Worm (Caenorhabditis elegans) whole organism, young adult: Measurements from ENCODE around the gene mocs-1.

Experiments used
- B0336.3 ChIP-seq: fragments of 200-800 bp; sonication (Bioruptor generic); IDR thresholded peaks from 2 replicates; pipeline ENCODE4 v1.3.6; 2022; ENCODE audit warnings: missing genetic modification characterization, missing compliant biosample characterization
- C06A6.2 ChIP-seq: fragments of 200-800 bp; sonication (Bioruptor generic); conservative IDR thresholded peaks from 2 replicates; pipeline ENCODE4 v1.3.6; 2022; ENCODE audit warnings: missing genetic modification characterization, missing compliant biosample characterization
- D2030.7 ChIP-seq: fragments of 200-800 bp; sonication (Bioruptor generic); IDR thresholded peaks from 2 replicates; pipeline ENCODE4 v1.3.6; 2022; ENCODE audit warnings: missing genetic modification reagents, missing genetic modification characterization, missing compliant biosample characterization
- F22D6.2 ChIP-seq: sonication (generic microtip); optimal IDR thresholded peaks from 2 replicates; lab custom pipeline; 2016; ENCODE audit warnings: mild to moderate bottlenecking, missing genetic modification characterization, missing compliant biosample characterization
- F57C9.4 ChIP-seq: sonication (generic microtip); optimal IDR thresholded peaks from 2 replicates; lab custom pipeline; 2017; ENCODE audit warnings: mild to moderate bottlenecking, missing genetic modification characterization, missing compliant biosample characterization
- K11D2.4 ChIP-seq: fragments of 200-800 bp; sonication (Bioruptor generic); IDR thresholded peaks from 2 replicates; pipeline ENCODE4 v1.3.6; 2022; ENCODE audit warnings: missing genetic modification reagents, missing genetic modification characterization, missing compliant biosample characterization
- K12H6.12 ChIP-seq: fragments of 200-800 bp; sonication (Bioruptor generic); optimal IDR thresholded peaks from 2 replicates; lab custom pipeline; 2018; ENCODE audit warnings: mild to moderate bottlenecking, missing genetic modification characterization, missing compliant biosample characterization
- T07F8.4 ChIP-seq: sonication (generic microtip); optimal IDR thresholded peaks from 2 replicates; lab custom pipeline; 2016; ENCODE audit warnings: mild to moderate bottlenecking, missing genetic modification characterization, moderate library complexity, missing compliant biosample characterization
- Y79H2A.3 ChIP-seq: fragments of 200-800 bp; sonication (Bioruptor generic); conservative IDR thresholded peaks from 2 replicates; pipeline ENCODE4 v1.3.6; 2022; ENCODE audit warnings: missing genetic modification reagents, missing genetic modification characterization, missing compliant biosample characterization
- attf-3 ChIP-seq: fragments of 200-800 bp; sonication (Bioruptor generic); conservative IDR thresholded peaks from 2 replicates; pipeline ENCODE4 v1.3.6; 2022; ENCODE audit warnings: missing genetic modification reagents, missing genetic modification characterization, missing compliant biosample characterization
- attf-5 ChIP-seq: fragments of 200-800 bp; sonication (Bioruptor generic); optimal IDR thresholded peaks from 2 replicates; lab custom pipeline; 2018; ENCODE audit warnings: mild to moderate bottlenecking, missing genetic modification characterization, missing compliant biosample characterization
- attf-6 ChIP-seq: fragments of 200-800 bp; sonication (Bioruptor generic); IDR thresholded peaks from 2 replicates; pipeline ENCODE4 v1.3.6; 2022; ENCODE audit warnings: missing genetic modification reagents, missing genetic modification characterization, missing compliant biosample characterization
- cebp-2 ChIP-seq: fragments of 200-800 bp; sonication (Bioruptor generic); IDR thresholded peaks from 2 replicates; pipeline ENCODE4 v1.3.6; 2022; ENCODE audit warnings: missing genetic modification characterization, missing compliant biosample characterization
- ceh-100 ChIP-seq: fragments of 200-800 bp; sonication (Bioruptor generic); IDR thresholded peaks from 2 replicates; pipeline ENCODE4 v1.3.6; 2022; ENCODE audit warnings: missing genetic modification reagents, missing genetic modification characterization, missing compliant biosample characterization
- ceh-40 ChIP-seq: fragments of 200-800 bp; sonication (Bioruptor generic); IDR thresholded peaks from 2 replicates; pipeline ENCODE4 v1.3.6; 2022; ENCODE audit warnings: missing genetic modification characterization, missing compliant biosample characterization
- efl-1 ChIP-seq: fragments of 150-350 bp; optimal IDR thresholded peaks from 2 replicates; lab custom pipeline; 2014; ENCODE audit warnings: missing biosample characterization, missing genetic modification reagents, missing genetic modification characterization
- egrh-3 ChIP-seq: fragments of 200-800 bp; sonication (Bioruptor generic); IDR thresholded peaks from 2 replicates; pipeline ENCODE4 v1.3.6; 2022; ENCODE audit warnings: missing genetic modification reagents, missing genetic modification characterization, missing compliant biosample characterization
- hmg-1.2 ChIP-seq: fragments of 200-800 bp; sonication (Bioruptor generic); IDR thresholded peaks from 2 replicates; pipeline ENCODE4 v1.3.6; 2022; ENCODE audit warnings: missing genetic modification reagents, missing genetic modification characterization, missing compliant biosample characterization
- lir-1 ChIP-seq: fragments of 200-800 bp; sonication (Bioruptor generic); conservative IDR thresholded peaks from 2 replicates; pipeline ENCODE4 v1.3.6; 2022; ENCODE audit warnings: missing genetic modification reagents, missing genetic modification characterization, missing compliant biosample characterization
- lsy-27 ChIP-seq: sonication (generic microtip); optimal IDR thresholded peaks from 2 replicates; lab custom pipeline; 2017; ENCODE audit warnings: missing genetic modification characterization, mild to moderate bottlenecking, missing compliant biosample characterization, antibody characterized with exemption, missing genotype, borderline replicate concordance; ENCODE audit not compliant: insufficient read depth
- madf-3 ChIP-seq: fragments of 200-800 bp; sonication (Bioruptor generic); IDR thresholded peaks from 2 replicates; pipeline ENCODE4 v1.3.6; 2022; ENCODE audit warnings: missing genetic modification reagents, missing genetic modification characterization, missing compliant biosample characterization
- mes-4 ChIP-seq: sonication (generic microtip); optimal IDR thresholded peaks from 2 replicates; lab custom pipeline; 2016; ENCODE audit warnings: missing genotype, missing genetic modification characterization, missing compliant biosample characterization
- nfya-1 ChIP-seq: sonication (generic microtip); optimal IDR thresholded peaks from 2 replicates; lab custom pipeline; 2017; ENCODE audit warnings: antibody characterized with exemption, missing compliant biosample characterization, missing genetic modification characterization, borderline replicate concordance; ENCODE audit not compliant: insufficient read depth
- nhr-120 ChIP-seq: fragments of 200-800 bp; sonication (Bioruptor generic); IDR thresholded peaks from 2 replicates; pipeline ENCODE4 v1.3.6; 2022; ENCODE audit warnings: missing genetic modification characterization, missing compliant biosample characterization
- nhr-179 ChIP-seq: sonication (generic microtip); optimal IDR thresholded peaks from 2 replicates; lab custom pipeline; 2016; ENCODE audit warnings: mild to moderate bottlenecking, missing genetic modification characterization, missing compliant biosample characterization
- nhr-27 ChIP-seq: fragments of 200-800 bp; sonication (Bioruptor generic); optimal IDR thresholded peaks from 2 replicates; lab custom pipeline; 2018; ENCODE audit warnings: mild to moderate bottlenecking, missing genetic modification characterization, moderate library complexity, missing compliant biosample characterization
- nhr-90 ChIP-seq: sonication (generic microtip); optimal IDR thresholded peaks from 2 replicates; lab custom pipeline; 2016; ENCODE audit warnings: missing genotype, mild to moderate bottlenecking, missing genetic modification characterization, missing compliant biosample characterization
- pha-4 ChIP-seq: fragments of 150-350 bp; sonication (generic microtip); optimal IDR thresholded peaks from 2 replicates; lab custom pipeline; 2014; ENCODE audit warnings: missing biosample characterization, missing genetic modification reagents, missing genetic modification characterization
- rec-8 ChIP-seq, 2 experiments: sonication (generic microtip); optimal IDR thresholded peaks; 2 replicates each; lab custom pipeline; 2016; ENCODE audit warnings: mild to moderate bottlenecking in 2 of 2, missing genetic modification characterization in 2 of 2, missing genetic modification reagents in 2 of 2, missing genotype in 2 of 2, missing biosample characterization in 1 of 2, missing compliant biosample characterization in 1 of 2, moderate library complexity in 1 of 2
- sea-2 ChIP-seq: fragments of 200-800 bp; sonication (Bioruptor generic); IDR thresholded peaks from 2 replicates; pipeline ENCODE4 v1.3.6; 2022; ENCODE audit warnings: missing genetic modification characterization, missing compliant biosample characterization
- snpc-1.1 ChIP-seq: sonication (generic microtip); optimal IDR thresholded peaks from 2 replicates; lab custom pipeline; 2017; ENCODE audit warnings: missing genetic modification characterization, mild to moderate bottlenecking, missing compliant biosample characterization, antibody characterized with exemption, moderate library complexity, missing genotype, missing genetic modification reagents; ENCODE audit not compliant: insufficient read depth
- snpc-3.4 ChIP-seq: sonication (generic microtip); optimal IDR thresholded peaks from 2 replicates; lab custom pipeline; 2017; ENCODE audit warnings: missing genetic modification characterization, mild to moderate bottlenecking, missing compliant biosample characterization, antibody characterized with exemption, moderate library complexity, missing genotype, missing genetic modification reagents
- somi-1 ChIP-seq: fragments of 200-800 bp; sonication (Bioruptor generic); optimal IDR thresholded peaks from 2 replicates; lab custom pipeline; 2018; ENCODE audit warnings: mild to moderate bottlenecking, missing genetic modification characterization, missing compliant biosample characterization
- tbx-9 ChIP-seq: sonication (generic microtip); optimal IDR thresholded peaks from 2 replicates; lab custom pipeline; 2016; ENCODE audit warnings: borderline replicate concordance, missing genetic modification characterization, inconsistent platforms, missing compliant biosample characterization
- ztf-25 ChIP-seq: fragments of 200-800 bp; sonication (Bioruptor generic); IDR thresholded peaks from 2 replicates; pipeline ENCODE4 v1.3.6; 2022; ENCODE audit warnings: missing genetic modification reagents, missing genetic modification characterization, missing compliant biosample characterization
- ztf-26 ChIP-seq: sonication (generic microtip); optimal IDR thresholded peaks from 2 replicates; lab custom pipeline; 2017; ENCODE audit warnings: missing genetic modification characterization, missing compliant biosample characterization

mocs-1 gene

DNA sequence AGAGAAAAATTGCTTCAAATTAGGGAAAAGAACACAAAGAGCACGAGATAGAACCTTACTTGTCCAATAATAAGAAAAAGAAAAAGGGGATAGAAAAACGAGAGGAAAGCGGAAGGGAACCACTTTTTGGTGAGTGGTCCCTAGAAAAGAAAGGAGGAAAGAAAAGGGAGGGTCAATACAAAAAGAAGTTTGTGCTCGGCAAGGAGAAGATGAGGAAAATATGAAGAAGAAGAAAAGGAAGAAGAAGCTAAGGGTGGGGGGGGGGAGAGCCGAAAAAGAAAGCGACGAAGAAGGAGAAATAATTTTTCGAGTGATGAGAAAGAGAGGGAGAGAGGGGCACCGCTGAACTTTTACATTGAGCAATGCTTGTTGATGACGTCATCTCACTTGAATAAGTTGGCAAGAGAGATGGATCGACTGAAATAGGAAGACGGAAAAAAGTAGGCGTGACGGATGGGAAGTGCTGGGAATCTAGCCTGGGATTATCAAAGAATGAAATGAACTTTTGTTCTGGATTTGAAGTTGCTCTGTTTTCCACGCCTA is 54.7 kb downstream of the mocs-1 start (continued):
- TF ChIP-seq ceh-100 (no peak), K12H6.12 (tag; lab: Kevin White, UChicago) (peak; percentile 40), efl-1 (GFP tag; lab: Kevin White, UChicago) (no peak), D2030.7 (GFP tag; lab: Robert Waterston, UW) (no peak), ztf-26 (tag; lab: Kevin White, UChicago) (no peak), F57C9.4 (tag; lab: Kevin White, UChicago) (no peak), pha-4 (tag; lab: Kevin White, UChicago) (no peak), tbx-9 (tag; lab: Kevin White, UChicago) (no peak), cebp-2 (GFP tag; lab: Robert Waterston, UW) (no peak), K11D2.4 (GFP tag; lab: Robert Waterston, UW) (0 out of 2 replicates have a peak, but pooled peaks have one; percentile 22), rec-8 (tag; optimal IDR thresholded peaks at IDR 0.05; lab: Kevin White, UChicago) (no peak), attf-3 (no peak), snpc-1.1 (tag; lab: Kevin White, UChicago) (no peak), attf-5 (GFP tag; lab: Kevin White, UChicago) (no peak), madf-3 (no peak), nfya-1 (tag; lab: Kevin White, UChicago) (no peak), snpc-3.4 (tag; lab: Kevin White, UChicago) (no peak), F22D6.2 (tag; lab: Kevin White, UChicago) (no peak), nhr-90 (tag; lab: Kevin White, UChicago) (no peak), sea-2 (no peak), nhr-179 (tag; lab: Kevin White, UChicago) (no peak), mes-4 (tag; lab: Kevin White, UChicago) (no peak), C06A6.2 (no peak), ceh-40 (no peak), hmg-1.2 (GFP tag; lab: Robert Waterston, UW) (peak; percentile 31; the same call in 1 of the 2 replicates), lsy-27 (tag; lab: Kevin White, UChicago) (no peak), egrh-3 (GFP tag; lab: Robert Waterston, UW) (no peak), attf-6 (no peak), ztf-25 (GFP tag; lab: Robert Waterston, UW) (no peak), T07F8.4 (tag; lab: Kevin White, UChicago) (no peak), nhr-27 (tag; lab: Kevin White, UChicago) (no peak), B0336.3 (no peak), somi-1 (GFP tag; lab: Kevin White, UChicago) (peak; percentile 37), lir-1 (GFP tag; lab: Robert Waterston, UW) (no peak), nhr-120 (GFP tag; lab: Robert Waterston, UW) (no peak), Y79H2A.3 (GFP tag; lab: Robert Waterston, UW) (no peak)
